Worm (Caenorhabditis elegans): ENCODE data around the gene ethe-1.

The ethe-1 gene

DNA sequence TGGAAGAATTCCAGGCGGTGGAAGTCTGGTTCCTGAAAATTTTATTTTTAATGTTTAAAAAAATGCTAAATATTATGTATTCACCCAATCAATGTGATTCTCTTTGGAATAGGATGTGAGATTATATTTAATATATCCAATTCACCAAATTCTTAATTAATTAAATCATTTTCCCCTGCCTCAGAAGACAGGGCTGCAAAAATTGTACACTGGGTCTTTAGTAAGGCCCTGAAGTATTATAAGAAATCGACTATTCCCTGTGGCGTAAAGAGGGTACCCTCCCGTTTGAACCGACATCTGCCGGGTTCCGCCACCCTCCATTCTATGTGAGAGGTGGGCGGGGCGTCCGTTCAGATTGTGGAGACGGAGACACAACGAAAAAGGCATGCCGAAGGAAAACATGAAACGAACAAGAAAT lies 2.7 kb upstream of the ethe-1 start (continued):
- peak; percentile 17 for TF ChIP-seq B0261.1 (tag; optimal IDR thresholded peaks at IDR 0.05)
- no peak for TF ChIP-seq nhr-27 (tag; optimal IDR thresholded peaks at IDR 0.05)
- no peak for TF ChIP-seq egl-44 (GFP tag; IDR thresholded peaks at IDR 0.05)
- peak; percentile 12; the same call in 1 of the 2 replicates for TF ChIP-seq cebp-2 (GFP tag; IDR thresholded peaks at IDR 0.05)
- peak; percentile 62; the same call in 1 of the 2 replicates for TF ChIP-seq madf-3 (GFP tag; IDR thresholded peaks at IDR 0.05)
- TF ChIP-seq rpc-1 (optimal IDR thresholded peaks at IDR 0.05), result no peak
- no peak for TF ChIP-seq rpc-1 (tag; optimal IDR thresholded peaks at IDR 0.05)
- peak; percentile 76 for TF ChIP-seq mcd-1 (GFP tag; IDR thresholded peaks at IDR 0.05)
- TF ChIP-seq bed-2 (GFP tag; IDR thresholded peaks at IDR 0.05), result no peak
- peak; percentile 89 for TF ChIP-seq snpc-1.1 (tag; optimal IDR thresholded peaks at IDR 0.05; ENCODE audit: insufficient read depth)
- no peak for TF ChIP-seq ztf-25 (GFP tag; IDR thresholded peaks at IDR 0.05)
- TF ChIP-seq Y56A3A.18 (GFP tag; IDR thresholded peaks at IDR 0.05), result peak; percentile 74; the same call in 1 of the 2 replicates
- TF ChIP-seq hsf-1 (GFP tag; IDR thresholded peaks at IDR 0.05), result 0 out of 2 replicates have a peak, but pooled peaks have one; percentile 16
- peak; percentile 94 for TF ChIP-seq B0336.3 (GFP tag; IDR thresholded peaks at IDR 0.05)
- TF ChIP-seq lin-54 (GFP tag; optimal IDR thresholded peaks at IDR 0.05), result peak; percentile 46
- no peak for TF ChIP-seq dpff-1 (tag; optimal IDR thresholded peaks at IDR 0.05)
- no peak for TF ChIP-seq hlh-12 (tag; optimal IDR thresholded peaks at IDR 0.05)
- no peak for TF ChIP-seq B0019.2 (GFP tag; conservative IDR thresholded peaks at IDR 0.05)
- TF ChIP-seq F10E7.11 (tag; optimal IDR thresholded peaks at IDR 0.05), result no peak
- TF ChIP-seq ztf-6 (GFP tag; IDR thresholded peaks at IDR 0.05), result no peak
- TF ChIP-seq sdz-38 (tag; optimal IDR thresholded peaks at IDR 0.05), result no peak
- no peak; the same call in 1 of the 2 replicates for TF ChIP-seq C06A6.2 (GFP tag; conservative IDR thresholded peaks at IDR 0.05)
- TF ChIP-seq tbx-9 (tag; optimal IDR thresholded peaks at IDR 0.05; ENCODE audit: borderline replicate concordance), result no peak
- TF ChIP-seq snpc-4 (GFP tag; optimal IDR thresholded peaks at IDR 0.05), result peak; percentile 96
- peak; percentile 97 to 99 (median 98) for TF ChIP-seq snpc-4 (tag; optimal IDR thresholded peaks at IDR 0.05)
- TF ChIP-seq dpl-1 (GFP tag; optimal IDR thresholded peaks at IDR 0.05), result no peak
- no peak for TF ChIP-seq mes-4 (tag; optimal IDR thresholded peaks at IDR 0.05)
- no peak for TF ChIP-seq F57C9.4 (tag; optimal IDR thresholded peaks at IDR 0.05)
- no peak for TF ChIP-seq let-526 (GFP tag; IDR thresholded peaks at IDR 0.05)
- TF ChIP-seq tbp1 (GFP tag; optimal IDR thresholded peaks at IDR 0.05), result peak; percentile 73
- TF ChIP-seq madf-8 (GFP tag; conservative IDR thresholded peaks at IDR 0.05), result no peak
- peak; percentile 15 for TF ChIP-seq fkh-3 (tag; optimal IDR thresholded peaks at IDR 0.05)
- no peak for TF ChIP-seq athp-1 (tag; optimal IDR thresholded peaks at IDR 0.05)
- no peak for TF ChIP-seq bed-1 (GFP tag; IDR thresholded peaks at IDR 0.05)
- peak; percentile 57 for TF ChIP-seq xnd-1 (tag; optimal IDR thresholded peaks at IDR 0.05)
- TF ChIP-seq snpc-1.3 (tag; optimal IDR thresholded peaks at IDR 0.05; ENCODE audit: insufficient read depth), result peak; percentile 49
- TF ChIP-seq repo-1 (tag; optimal IDR thresholded peaks at IDR 0.05), result peak; percentile 76
- TF ChIP-seq egl-18 (GFP tag; IDR thresholded peaks at IDR 0.05), result no peak
- no peak for TF ChIP-seq akir-1 (GFP tag; optimal IDR thresholded peaks at IDR 0.05)
- TF ChIP-seq attf-3 (GFP tag; conservative IDR thresholded peaks at IDR 0.05), result 0 out of 2 replicates have a peak, but pooled peaks have one; percentile 7
- TF ChIP-seq tlf-1 (GFP tag; optimal IDR thresholded peaks at IDR 0.05), result peak; percentile 70
- TF ChIP-seq hmg-1.2 (GFP tag; IDR thresholded peaks at IDR 0.05), result peak; percentile 89
- TF ChIP-seq F57A8.1 (GFP tag; optimal IDR thresholded peaks at IDR 0.05), result no peak
- TF ChIP-seq ama-1 (optimal IDR thresholded peaks at IDR 0.05), result peak; percentile 79
- no peak for TF ChIP-seq ama-1 (GFP tag; optimal IDR thresholded peaks at IDR 0.05)
- TF ChIP-seq sptf-2 (GFP tag; optimal IDR thresholded peaks at IDR 0.05), result no peak
- peak; percentile 32 for TF ChIP-seq nhr-90 (tag; optimal IDR thresholded peaks at IDR 0.05)
- peak in 1 of 3 experiments; percentile 61 for TF ChIP-seq lin-35 (GFP tag; optimal IDR thresholded peaks at IDR 0.05)
- TF ChIP-seq ZK185.1 (tag; optimal IDR thresholded peaks at IDR 0.05; ENCODE audit: poor library complexity, severe bottlenecking), result peak; percentile 54
- no peak for TF ChIP-seq F39B2.1 (GFP tag; IDR thresholded peaks at IDR 0.05)
